Worm (Caenorhabditis elegans): Measurements from ENCODE around the gene bgnt-1.2.
A peak's percentile ranks its signal among the peaks of the same experiment; 100 is the strongest.

The bgnt-1.2 gene

DNA sequence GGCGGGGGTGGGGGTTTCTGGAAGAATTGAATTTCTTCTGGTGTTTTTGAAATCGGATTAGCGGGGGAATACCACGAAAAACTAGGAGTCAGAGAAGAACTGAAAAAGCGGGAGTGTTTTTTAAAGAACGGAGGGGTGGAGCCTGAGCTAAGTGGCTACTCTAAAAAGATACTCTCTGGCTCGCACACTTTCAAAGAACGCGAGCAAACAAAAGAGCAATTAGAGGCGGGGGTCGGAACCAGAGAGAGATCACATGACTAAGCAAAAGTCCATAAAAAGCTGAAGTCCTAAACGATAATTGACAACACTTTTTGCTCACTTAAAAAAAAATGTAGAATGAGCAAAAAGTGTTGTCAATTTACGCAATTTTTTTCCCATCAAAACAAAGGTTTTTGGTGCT is 15.9 kb upstream of the bgnt-1.2 start:
- TF ChIP-seq ceh-13 (GFP tag; optimal IDR thresholded peaks at IDR 0.05) (no peak), B0310.2 (tag; optimal IDR thresholded peaks at IDR 0.05) (no peak), tbx-37 (GFP tag; conservative IDR thresholded peaks at IDR 0.05) (no peak), aly-1 (tag; optimal IDR thresholded peaks at IDR 0.05) (no peak), hmbx-1 (tag; optimal IDR thresholded peaks at IDR 0.05) (no peak), ceh-36 (tag; optimal IDR thresholded peaks at IDR 0.05) (no peak), hnd-1 (tag; optimal IDR thresholded peaks at IDR 0.05) (no peak), tra-4 (tag; optimal IDR thresholded peaks at IDR 0.05) (no peak), ama-1 (optimal IDR thresholded peaks at IDR 0.05) (no peak)

- TF ChIP-seq pes-1 (GFP tag; IDR thresholded peaks at IDR 0.05) (0 out of 2 replicates have a peak, but pooled peaks have one; percentile 34), B0310.2 (tag; optimal IDR thresholded peaks at IDR 0.05) (no peak)
These were observed 15.0 kb upstream of the bgnt-1.2 start for ce11 chrV:2133512-2133911.

- TF ChIP-seq F13C5.2 (tag; optimal IDR thresholded peaks at IDR 0.05) (no peak), hnd-1 (tag; optimal IDR thresholded peaks at IDR 0.05) (no peak), flt-1 (GFP tag; IDR thresholded peaks at IDR 0.05) (no peak), aly-1 (tag; optimal IDR thresholded peaks at IDR 0.05) (no peak), tbx-11 (GFP tag; IDR thresholded peaks at IDR 0.05) (no peak), tra-4 (tag; optimal IDR thresholded peaks at IDR 0.05) (no peak), ets-7 (tag; optimal IDR thresholded peaks at IDR 0.05) (no peak), ceh-36 (tag; optimal IDR thresholded peaks at IDR 0.05) (no peak)
These were observed 14.2 kb upstream of the bgnt-1.2 start for ce11 chrV:2132675-2133074.

- no peak for TF ChIP-seq tra-4 (tag; optimal IDR thresholded peaks at IDR 0.05)
- 0 out of 2 replicates have a peak, but pooled peaks have one; percentile 56 for TF ChIP-seq pes-1 (GFP tag; IDR thresholded peaks at IDR 0.05)
- TF ChIP-seq B0310.2 (tag; optimal IDR thresholded peaks at IDR 0.05) = no peak
- no peak for TF ChIP-seq ama-1 (optimal IDR thresholded peaks at IDR 0.05)
- TF ChIP-seq sea-1 (GFP tag; conservative IDR thresholded peaks at IDR 0.05) = no peak
- no peak for TF ChIP-seq tbx-11 (GFP tag; IDR thresholded peaks at IDR 0.05)
- no peak for TF ChIP-seq hnd-1 (tag; optimal IDR thresholded peaks at IDR 0.05)
- TF ChIP-seq hmg-4 (GFP tag; optimal IDR thresholded peaks at IDR 0.05) = no peak
- no peak for TF ChIP-seq F13C5.2 (tag; optimal IDR thresholded peaks at IDR 0.05)
- TF ChIP-seq aly-1 (tag; optimal IDR thresholded peaks at IDR 0.05) = no peak
- no peak for TF ChIP-seq flt-1 (GFP tag; IDR thresholded peaks at IDR 0.05)
- no peak for TF ChIP-seq ceh-13 (GFP tag; optimal IDR thresholded peaks at IDR 0.05)
- TF ChIP-seq ets-7 (tag; optimal IDR thresholded peaks at IDR 0.05) = no peak
- TF ChIP-seq tbx-37 (GFP tag; conservative IDR thresholded peaks at IDR 0.05) = peak; percentile 73
- TF ChIP-seq scrt-1 (GFP tag; IDR thresholded peaks at IDR 0.05) = no peak
- TF ChIP-seq ceh-36 (tag; optimal IDR thresholded peaks at IDR 0.05) = no peak
- TF ChIP-seq hmbx-1 (tag; optimal IDR thresholded peaks at IDR 0.05) = no peak
These were observed 8.6 kb upstream of the bgnt-1.2 start, which contains the start of gene ldp-1 for ce11 chrV:2126996-2127585. Gene ldp-1, plus strand, starts transcription at chrV:2127535.

DNA sequence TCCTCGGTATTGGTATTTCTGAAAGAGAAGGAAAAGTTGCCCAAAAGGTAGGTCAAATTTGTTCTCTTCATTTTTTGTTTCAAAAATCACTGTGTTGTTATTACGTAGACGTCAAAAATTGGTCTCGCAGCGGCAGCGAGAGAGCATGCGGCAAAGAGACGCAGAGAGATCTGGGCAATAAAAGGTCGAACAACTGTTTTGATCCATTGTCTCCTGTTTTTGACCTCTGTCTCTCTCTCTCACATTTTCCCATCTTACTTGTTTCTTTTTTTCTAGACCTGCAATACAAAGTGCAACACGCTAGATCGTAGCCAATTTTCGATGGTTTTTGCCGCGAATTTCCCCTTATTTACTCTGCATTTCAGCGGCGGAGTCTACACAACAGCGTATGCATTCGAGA is 8.1 kb upstream of the bgnt-1.2 start:
- TF ChIP-seq aly-1 (tag; optimal IDR thresholded peaks at IDR 0.05) = no peak
- TF ChIP-seq ceh-36 (tag; optimal IDR thresholded peaks at IDR 0.05) = no peak
- TF ChIP-seq tbx-11 (GFP tag; IDR thresholded peaks at IDR 0.05) = no peak
- TF ChIP-seq hmbx-1 (tag; optimal IDR thresholded peaks at IDR 0.05) = no peak
- no peak for TF ChIP-seq tbx-37 (GFP tag; conservative IDR thresholded peaks at IDR 0.05)
- no peak for TF ChIP-seq ceh-13 (GFP tag; optimal IDR thresholded peaks at IDR 0.05)
- TF ChIP-seq flt-1 (GFP tag; IDR thresholded peaks at IDR 0.05) = no peak
- no peak for TF ChIP-seq scrt-1 (GFP tag; IDR thresholded peaks at IDR 0.05)
- TF ChIP-seq ama-1 (optimal IDR thresholded peaks at IDR 0.05) = no peak
- no peak for TF ChIP-seq pes-1 (GFP tag; IDR thresholded peaks at IDR 0.05)
- no peak for TF ChIP-seq hmg-4 (GFP tag; optimal IDR thresholded peaks at IDR 0.05)
- no peak for TF ChIP-seq tra-4 (tag; optimal IDR thresholded peaks at IDR 0.05)
- no peak for TF ChIP-seq ets-7 (tag; optimal IDR thresholded peaks at IDR 0.05)
- TF ChIP-seq B0310.2 (tag; optimal IDR thresholded peaks at IDR 0.05) = no peak
- TF ChIP-seq F13C5.2 (tag; optimal IDR thresholded peaks at IDR 0.05) = no peak
- TF ChIP-seq hnd-1 (tag; optimal IDR thresholded peaks at IDR 0.05) = no peak
- TF ChIP-seq sea-1 (GFP tag; conservative IDR thresholded peaks at IDR 0.05) = no peak

- no peak for TF ChIP-seq ceh-36 (tag; optimal IDR thresholded peaks at IDR 0.05)
- no peak for TF ChIP-seq tbx-11 (GFP tag; IDR thresholded peaks at IDR 0.05)
These were observed 4.7 kb upstream of the bgnt-1.2 start for ce11 chrV:2123164-2123563.

- TF ChIP-seq hmbx-1 (tag; optimal IDR thresholded peaks at IDR 0.05) (no peak), flt-1 (GFP tag; IDR thresholded peaks at IDR 0.05) (no peak), pes-1 (GFP tag; IDR thresholded peaks at IDR 0.05) (no peak), aly-1 (tag; optimal IDR thresholded peaks at IDR 0.05) (no peak), ama-1 (optimal IDR thresholded peaks at IDR 0.05) (no peak), hnd-1 (tag; optimal IDR thresholded peaks at IDR 0.05) (no peak), tbx-11 (GFP tag; IDR thresholded peaks at IDR 0.05) (no peak), F13C5.2 (tag; optimal IDR thresholded peaks at IDR 0.05) (no peak), hmg-4 (GFP tag; optimal IDR thresholded peaks at IDR 0.05) (no peak), B0310.2 (tag; optimal IDR thresholded peaks at IDR 0.05) (no peak), ceh-36 (tag; optimal IDR thresholded peaks at IDR 0.05) (no peak), ceh-13 (GFP tag; optimal IDR thresholded peaks at IDR 0.05) (no peak), tbx-37 (GFP tag; conservative IDR thresholded peaks at IDR 0.05) (no peak), scrt-1 (GFP tag; IDR thresholded peaks at IDR 0.05) (no peak), tra-4 (tag; optimal IDR thresholded peaks at IDR 0.05) (no peak)
These were observed 4.0 kb upstream of the bgnt-1.2 start, which contains the start of gene F22F7.2 for ce11 chrV:2122517-2122916. Gene F22F7.2, plus strand, starts transcription at chrV:2122782.

DNA sequence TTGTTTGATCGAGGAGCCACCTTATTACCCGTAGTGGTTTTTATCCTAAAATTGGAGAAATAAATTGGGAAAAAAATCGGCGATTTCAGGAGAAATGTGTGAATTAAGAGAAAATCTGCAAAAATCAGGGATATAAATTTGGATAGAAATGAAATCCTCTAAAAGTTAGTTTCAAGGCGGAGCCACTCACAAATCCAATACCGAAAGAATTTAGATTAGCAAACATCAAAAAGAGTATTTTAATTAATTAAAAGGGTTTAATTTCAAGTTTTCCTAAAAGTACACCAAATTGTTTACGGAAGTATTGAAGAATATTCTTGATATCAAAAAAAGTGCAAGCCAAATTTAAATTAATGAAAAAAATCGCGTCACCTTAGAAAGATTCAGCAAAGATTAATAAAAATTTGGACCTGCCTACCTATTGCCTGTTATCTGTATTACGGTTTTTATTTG is 3.5 kb upstream of the bgnt-1.2 start, which contains the start of gene F22F7.8:
Gene F22F7.8 (minus strand): TSS at position 51 of the 453 bp plus-strand sequence.
- TF ChIP-seq hmg-4 (GFP tag; optimal IDR thresholded peaks at IDR 0.05) (no peak), ets-7 (tag; optimal IDR thresholded peaks at IDR 0.05) (no peak), flt-1 (GFP tag; IDR thresholded peaks at IDR 0.05) (no peak), hnd-1 (tag; optimal IDR thresholded peaks at IDR 0.05) (no peak), F13C5.2 (tag; optimal IDR thresholded peaks at IDR 0.05) (no peak), sea-1 (GFP tag; conservative IDR thresholded peaks at IDR 0.05) (no peak), hmbx-1 (tag; optimal IDR thresholded peaks at IDR 0.05) (no peak), tbx-11 (GFP tag; IDR thresholded peaks at IDR 0.05) (no peak), scrt-1 (GFP tag; IDR thresholded peaks at IDR 0.05) (no peak), ama-1 (optimal IDR thresholded peaks at IDR 0.05) (no peak), ceh-13 (GFP tag; optimal IDR thresholded peaks at IDR 0.05) (no peak), tbx-37 (GFP tag; conservative IDR thresholded peaks at IDR 0.05) (no peak), tra-4 (tag; optimal IDR thresholded peaks at IDR 0.05) (no peak), ceh-36 (tag; optimal IDR thresholded peaks at IDR 0.05) (no peak), B0310.2 (tag; optimal IDR thresholded peaks at IDR 0.05) (no peak)

Measured in whole organism, early embryonic.